Worm (Caenorhabditis elegans): ENCODE measurements around the gene Y75B8A.31.

Gene Y75B8A.31

DNA sequence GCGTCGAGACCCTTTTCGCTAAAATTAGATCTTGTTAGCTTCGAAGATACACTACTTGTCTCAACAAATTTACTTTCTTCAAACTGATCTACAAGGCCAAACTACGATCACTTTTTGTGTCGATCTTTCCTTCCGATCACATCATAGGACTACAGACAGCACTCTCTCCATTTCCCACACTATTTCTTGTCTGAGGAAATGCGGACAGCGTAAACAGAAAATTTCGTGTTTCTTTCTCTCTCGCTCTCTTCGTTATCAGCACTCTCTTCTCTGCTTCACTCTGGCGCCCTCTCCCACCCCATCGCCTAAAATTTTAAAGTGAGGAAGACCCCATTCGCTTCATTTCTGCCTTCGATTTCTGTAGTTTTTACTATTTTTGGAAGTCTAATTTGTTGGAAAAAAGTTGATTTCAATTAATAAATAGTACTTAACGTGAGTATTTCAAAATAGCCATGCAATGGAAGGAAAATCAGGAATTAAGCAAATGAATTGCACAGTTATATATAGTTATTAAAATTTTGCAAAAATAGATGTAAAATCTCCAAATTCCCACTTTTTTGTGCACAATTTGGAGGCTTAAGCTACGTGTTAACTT, 15.9 kb upstream of the Y75B8A.31 start (continued):
- TF ChIP-seq snpc-1.2 (GFP tag; IDR thresholded peaks at IDR 0.05) (no peak), lin-1 (GFP tag; IDR thresholded peaks at IDR 0.05) (peak; percentile 61; the same call in 1 of the 2 replicates), lin-39 (tag; optimal IDR thresholded peaks at IDR 0.05) (no peak)

- TF ChIP-seq lsy-2 (tag; optimal IDR thresholded peaks at IDR 0.05): peak in 1 of 2 experiments; percentile 16
- no peak; the same call in 1 of the 2 replicates for TF ChIP-seq lin-38 (GFP tag; IDR thresholded peaks at IDR 0.05)
Observed at ce11 chrIII:12344940-12345339, 6.5 kb upstream of the Y75B8A.31 start.

DNA sequence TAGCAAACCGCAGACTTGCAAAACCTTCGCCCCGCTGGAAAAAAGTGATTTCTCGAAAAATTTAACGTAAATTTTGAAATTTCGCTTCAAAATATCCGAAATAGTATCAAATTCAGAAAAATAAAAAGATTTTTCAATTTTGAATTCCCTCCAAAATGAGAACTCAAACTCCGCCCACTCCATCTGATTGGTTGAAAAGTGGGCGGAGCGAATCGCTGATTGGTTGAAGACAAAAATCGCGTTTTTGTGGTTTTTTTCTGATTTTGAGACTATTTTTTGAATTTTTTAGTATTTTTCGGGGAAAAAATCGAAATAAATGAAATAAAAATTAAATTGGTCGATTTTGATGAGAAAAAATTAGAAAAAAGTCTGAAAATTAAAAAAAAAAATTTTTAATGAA, 2.4 kb upstream of the Y75B8A.31 start:
- TF ChIP-seq hmg-1.1 (GFP tag; IDR thresholded peaks at IDR 0.05) (no peak), daf-16 (GFP tag; optimal IDR thresholded peaks at IDR 0.05) (no peak), daf-16 (tag; optimal IDR thresholded peaks at IDR 0.05) (no peak), dpl-1 (GFP tag; optimal IDR thresholded peaks at IDR 0.05) (no peak), daf-12 (tag; optimal IDR thresholded peaks at IDR 0.05) (no peak), mxl-3 (GFP tag; optimal IDR thresholded peaks at IDR 0.05) (no peak), nhr-102 (tag; optimal IDR thresholded peaks at IDR 0.05) (no peak), F10B5.3 (tag; optimal IDR thresholded peaks at IDR 0.05) (no peak), tra-1 (GFP tag; IDR thresholded peaks at IDR 0.05) (no peak), php-3 (GFP tag; IDR thresholded peaks at IDR 0.05) (no peak), zip-11 (GFP tag; IDR thresholded peaks at IDR 0.05) (no peak), set-16 (GFP tag; IDR thresholded peaks at IDR 0.05) (no peak), nhr-11 (tag; optimal IDR thresholded peaks at IDR 0.05) (no peak), zfp-3 (GFP tag; conservative IDR thresholded peaks at IDR 0.05) (no peak), snpc-4 (tag; optimal IDR thresholded peaks at IDR 0.05) (no peak), cey-2 (tag; optimal IDR thresholded peaks at IDR 0.05; ENCODE audit: borderline replicate concordance, insufficient read depth) (no peak), lin-1 (GFP tag; IDR thresholded peaks at IDR 0.05) (no peak), ctbp-1 (GFP tag; IDR thresholded peaks at IDR 0.05) (no peak)

ce11 chrIII:12356588-12356987, 5.1 kb downstream of the Y75B8A.31 start:
- TF ChIP-seq mdl-1 (tag; optimal IDR thresholded peaks at IDR 0.05) (no peak), aha-1 (tag) (peak; percentile 91), nhr-77 (tag; optimal IDR thresholded peaks at IDR 0.05) (no peak), egl-27 (tag; optimal IDR thresholded peaks at IDR 0.05) (no peak), nhr-6 (tag; optimal IDR thresholded peaks at IDR 0.05) (no peak), ceh-44 (GFP tag; IDR thresholded peaks at IDR 0.05) (no peak), nhr-41 (GFP tag; IDR thresholded peaks at IDR 0.05) (no peak), nhr-237 (tag; optimal IDR thresholded peaks at IDR 0.05) (no peak)

- TF ChIP-seq hlh-30 (tag; optimal IDR thresholded peaks at IDR 0.05; ENCODE audit: insufficient read depth): no peak
Observed at ce11 chrIII:12358461-12358860, 7.0 kb downstream of the Y75B8A.31 start, which contains the start of gene Y75B8A.32. TSS of gene Y75B8A.32 (minus strand) at chrIII:12358561.

DNA sequence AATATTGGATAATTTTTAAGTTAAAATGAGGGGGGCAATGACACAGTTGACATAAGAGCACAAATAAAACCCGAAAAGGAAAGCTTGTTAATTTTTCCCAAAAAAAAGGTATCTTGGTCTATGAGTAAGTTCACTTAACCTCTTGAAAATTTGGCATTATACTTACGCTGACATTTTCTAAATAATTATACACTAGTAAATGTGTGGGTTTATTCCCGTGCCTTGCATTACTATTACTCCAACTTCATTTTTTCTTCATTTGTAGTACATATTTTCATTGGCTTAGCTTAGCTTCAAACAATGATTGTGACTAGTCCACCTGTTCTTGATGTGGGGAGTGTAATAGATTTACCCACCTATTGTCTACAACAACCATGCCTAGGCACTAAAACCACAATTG, 7.8 kb downstream of the Y75B8A.31 start, which contains the start of gene Y75B8A.34:
Gene Y75B8A.34 (plus strand): TSS at position 301 of the 400 bp plus-strand sequence.
- no peak for TF ChIP-seq ztf-7 (tag; optimal IDR thresholded peaks at IDR 0.05)
- no peak for TF ChIP-seq ceh-44 (GFP tag; IDR thresholded peaks at IDR 0.05)
- TF ChIP-seq nhr-76 (tag; optimal IDR thresholded peaks at IDR 0.05): no peak
- no peak for TF ChIP-seq skn-1 (tag; optimal IDR thresholded peaks at IDR 0.05)
- TF ChIP-seq mxl-2 (GFP tag; conservative IDR thresholded peaks at IDR 0.05): no peak
- TF ChIP-seq daf-16 (GFP tag; optimal IDR thresholded peaks at IDR 0.05): no peak
- no peak for TF ChIP-seq daf-16 (tag; optimal IDR thresholded peaks at IDR 0.05)
- no peak for TF ChIP-seq F10B5.3 (tag; optimal IDR thresholded peaks at IDR 0.05)
- no peak for TF ChIP-seq daf-8 (GFP tag; IDR thresholded peaks at IDR 0.05)
- no peak for TF ChIP-seq ces-1 (GFP tag; optimal IDR thresholded peaks at IDR 0.05)
- TF ChIP-seq snpc-4 (tag; optimal IDR thresholded peaks at IDR 0.05): no peak
- TF ChIP-seq dve-1 (tag; optimal IDR thresholded peaks at IDR 0.05; ENCODE audit: insufficient read depth): no peak
- TF ChIP-seq lin-1 (GFP tag; IDR thresholded peaks at IDR 0.05): no peak
- TF ChIP-seq zfp-2 (tag; optimal IDR thresholded peaks at IDR 0.05): no peak
- TF ChIP-seq hlh-11 (tag; optimal IDR thresholded peaks at IDR 0.05): no peak
